Fruit fly (Drosophila melanogaster) Kc167 (cell line): ENCODE data around the gene Argp.

ENCODE experiments used
- Myc ChIP-seq: fragments of >200 bp; optimal IDR thresholded peaks from 2 replicates; lab custom pipeline; 2017; ENCODE audit warnings: missing external identifiers
- Sin3A ChIP-seq: fragments of >200 bp; optimal IDR thresholded peaks from 2 replicates; lab custom pipeline; 2018; ENCODE audit warnings: missing external identifiers
- h ChIP-seq: fragments of >200 bp; optimal IDR thresholded peaks from 3 replicates; lab custom pipeline; 2018; ENCODE audit warnings: missing external identifiers
- insv ChIP-seq: fragments of >200 bp; optimal IDR thresholded peaks from 3 replicates; lab custom pipeline; 2018; ENCODE audit warnings: missing external identifiers
- psq ChIP-seq: fragments of >200 bp; optimal IDR thresholded peaks from 2 replicates; lab custom pipeline; 2017; ENCODE audit warnings: missing external identifiers
- ttk ChIP-seq: sonication (Bioruptor generic); optimal IDR thresholded peaks from 2 replicates; lab custom pipeline; 2017; ENCODE audit warnings: missing external identifiers

DNA sequence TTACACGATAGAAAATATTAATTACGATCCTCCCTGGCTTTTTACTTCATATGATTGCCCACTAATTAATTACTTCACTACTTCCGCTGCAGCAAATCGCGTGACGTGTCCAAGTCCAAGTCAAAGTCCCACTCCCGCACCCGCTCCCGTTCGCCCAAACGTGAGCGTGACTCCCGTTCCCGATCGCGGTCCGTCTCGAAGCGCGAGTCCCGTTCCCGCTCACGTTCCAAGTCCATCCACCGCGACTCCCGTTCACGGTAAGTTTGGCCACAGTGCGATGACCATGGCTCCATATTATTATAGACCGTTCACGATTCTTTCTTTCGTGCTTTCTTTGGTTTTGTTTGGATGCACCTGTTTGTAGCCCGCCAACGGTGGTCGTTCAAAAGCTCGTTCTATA lies 43.7 kb downstream of the Argp start:
- no peak for TF ChIP-seq Sin3A (lab: Kevin White, UChicago)
- TF ChIP-seq h = no peak
- TF ChIP-seq Myc (lab: Kevin White, UChicago) = no peak
- no peak for TF ChIP-seq psq (lab: Kevin White, UChicago)
- TF ChIP-seq insv = no peak
- TF ChIP-seq ttk (lab: Kevin White, UChicago) = no peak
